Fruit fly (Drosophila melanogaster) whole organism, embryonic: Measurements from ENCODE around the gene CG10445.

Experiments
- Adf1 ChIP-seq: fragments of 200-800 bp; sonication (Bioruptor generic); IDR thresholded peaks from 2 replicates; pipeline ENCODE4 v1.3.6; 2022; ENCODE audit warnings: missing biosample characterization, missing genetic modification characterization
- Atf3 ChIP-seq: fragments of 200-800 bp; sonication (Bioruptor generic); optimal IDR thresholded peaks from 3 replicates; lab custom pipeline; 2016; ENCODE audit warnings: missing biosample characterization, missing genetic modification characterization
- B-H2 ChIP-seq: fragments of 200-800 bp; sonication (Bioruptor generic); optimal IDR thresholded peaks from 2 replicates; lab custom pipeline; 2018; ENCODE audit warnings: missing biosample characterization, mild to moderate bottlenecking, missing genetic modification characterization
- CG11093 ChIP-seq: fragments of 200-800 bp; sonication (Bioruptor generic); IDR thresholded peaks from 3 replicates; pipeline ENCODE4 v1.3.6; 2022; ENCODE audit warnings: missing biosample characterization, missing genetic modification characterization
- CG11723 ChIP-seq: fragments of 200-800 bp; sonication (Bioruptor generic); optimal IDR thresholded peaks from 2 replicates; lab custom pipeline; 2017; ENCODE audit warnings: missing biosample characterization, mild to moderate bottlenecking, missing genetic modification characterization
- CG12155 ChIP-seq: fragments of 200-800 bp; sonication (Bioruptor generic); optimal IDR thresholded peaks from 3 replicates; lab custom pipeline; 2016; ENCODE audit warnings: missing biosample characterization, missing genetic modification characterization
- CG12219 ChIP-seq: fragments of 200-800 bp; sonication (Bioruptor generic); optimal IDR thresholded peaks from 3 replicates; lab custom pipeline; 2018; ENCODE audit warnings: missing biosample characterization, mild to moderate bottlenecking, missing genetic modification characterization
- CG12769 ChIP-seq: fragments of 200-800 bp; sonication (Bioruptor generic); optimal IDR thresholded peaks from 2 replicates; lab custom pipeline; 2019; ENCODE audit warnings: missing biosample characterization, mild to moderate bottlenecking, missing genetic modification characterization, moderate library complexity
- CG12942 ChIP-seq: fragments of 200-800 bp; sonication (Bioruptor generic); optimal IDR thresholded peaks from 3 replicates; lab custom pipeline; 2016; ENCODE audit warnings: missing biosample characterization, missing genetic modification characterization
- CG13894 ChIP-seq: fragments of 200-800 bp; sonication (Bioruptor generic); optimal IDR thresholded peaks from 3 replicates; lab custom pipeline; 2018; ENCODE audit warnings: missing biosample characterization, mild to moderate bottlenecking, missing genetic modification characterization, moderate library complexity
- CG14860 ChIP-seq: fragments of 200-800 bp; sonication (Bioruptor generic); IDR thresholded peaks from 3 replicates; pipeline ENCODE4 v1.3.6; 2022; ENCODE audit warnings: missing biosample characterization, missing genetic modification characterization; ENCODE audit not compliant: partially characterized antibody
- CG15011 ChIP-seq: fragments of 200-800 bp; sonication (Bioruptor generic); optimal IDR thresholded peaks from 3 replicates; lab custom pipeline; 2018; ENCODE audit warnings: missing biosample characterization, mild to moderate bottlenecking, missing genetic modification characterization
- CG15073 ChIP-seq: fragments of 200-800 bp; sonication (Bioruptor generic); optimal IDR thresholded peaks from 2 replicates; lab custom pipeline; 2016; ENCODE audit warnings: missing biosample characterization, missing genetic modification characterization
- CG15601 ChIP-seq: fragments of 200-800 bp; sonication (Bioruptor generic); optimal IDR thresholded peaks from 3 replicates; lab custom pipeline; 2019; ENCODE audit warnings: missing biosample characterization, mild to moderate bottlenecking, missing genetic modification characterization, moderate library complexity
- CG16815 ChIP-seq: fragments of 200-800 bp; sonication (Bioruptor generic); optimal IDR thresholded peaks from 3 replicates; lab custom pipeline; 2017; ENCODE audit warnings: missing biosample characterization, mild to moderate bottlenecking, missing genetic modification characterization
- CG1832 ChIP-seq: fragments of 200-800 bp; sonication (Bioruptor generic); optimal IDR thresholded peaks from 2 replicates; lab custom pipeline; 2017; ENCODE audit warnings: missing biosample characterization, mild to moderate bottlenecking, missing genetic modification characterization, inconsistent platforms
- CG34376 ChIP-seq: fragments of 200-800 bp; sonication (Bioruptor generic); optimal IDR thresholded peaks from 2 replicates; lab custom pipeline; 2018; ENCODE audit warnings: missing biosample characterization, mild to moderate bottlenecking, missing genetic modification characterization
- CG4282 ChIP-seq: fragments of 200-800 bp; sonication (Bioruptor generic); optimal IDR thresholded peaks from 2 replicates; lab custom pipeline; 2016; ENCODE audit warnings: missing biosample characterization, missing genetic modification characterization
- CG6765 ChIP-seq: fragments of 200-800 bp; sonication (Bioruptor generic); optimal IDR thresholded peaks from 3 replicates; lab custom pipeline; 2017; ENCODE audit warnings: missing biosample characterization, mild to moderate bottlenecking, missing genetic modification characterization
- CG6813 ChIP-seq: fragments of 200-800 bp; sonication (Bioruptor generic); optimal IDR thresholded peaks from 2 replicates; lab custom pipeline; 2017; ENCODE audit warnings: missing biosample characterization, missing genetic modification characterization, mild to moderate bottlenecking, moderate library complexity, missing genetic modification reagents
- CG6854 ChIP-seq: fragments of 200-800 bp; sonication (Bioruptor generic); optimal IDR thresholded peaks from 3 replicates; lab custom pipeline; 2017; ENCODE audit warnings: missing biosample characterization, mild to moderate bottlenecking, missing genetic modification characterization
- CG7556 ChIP-seq: fragments of 200-800 bp; sonication (Bioruptor generic); optimal IDR thresholded peaks from 2 replicates; lab custom pipeline; 2017; ENCODE audit warnings: missing biosample characterization, mild to moderate bottlenecking, missing genetic modification characterization
- CrebB ChIP-seq: fragments of 200-800 bp; sonication (Bioruptor generic); optimal IDR thresholded peaks from 3 replicates; lab custom pipeline; 2018; ENCODE audit warnings: missing biosample characterization, mild to moderate bottlenecking, missing genetic modification characterization
- D19B ChIP-seq: fragments of 200-800 bp; sonication (Bioruptor generic); optimal IDR thresholded peaks from 2 replicates; lab custom pipeline; 2017; ENCODE audit warnings: missing biosample characterization, mild to moderate bottlenecking, missing genetic modification characterization
- Dfd ChIP-seq, 2 experiments: fragments of >200 bp; optimal IDR thresholded peaks; 2 replicates each; lab custom pipeline; 2017; ENCODE audit warnings: missing biosample characterization in 2 of 2, missing genetic modification characterization in 2 of 2
- Dll ChIP-seq: fragments of 200-800 bp; sonication (Bioruptor generic); IDR thresholded peaks from 4 replicates; pipeline ENCODE4 v1.3.6; 2022; ENCODE audit warnings: missing biosample characterization, missing genetic modification characterization; ENCODE audit not compliant: partially characterized antibody
- Dref ChIP-seq: fragments of 200-800 bp; sonication (Bioruptor generic); IDR thresholded peaks from 2 replicates; pipeline ENCODE4 v1.3.6; 2022; ENCODE audit warnings: missing biosample characterization, missing genetic modification characterization
- Fer3 ChIP-seq: fragments of 200-800 bp; sonication (Bioruptor generic); optimal IDR thresholded peaks from 2 replicates; lab custom pipeline; 2018; ENCODE audit warnings: missing biosample characterization, mild to moderate bottlenecking, missing genetic modification characterization, moderate library complexity
- H2.0 ChIP-seq: fragments of 200-800 bp; sonication (Bioruptor generic); IDR thresholded peaks from 2 replicates; pipeline ENCODE4 v1.3.6; 2022; ENCODE audit warnings: missing biosample characterization, missing genetic modification characterization
- HLH4C ChIP-seq: fragments of 200-800 bp; sonication (Bioruptor generic); IDR thresholded peaks from 3 replicates; pipeline ENCODE4 v1.3.6; 2022; ENCODE audit warnings: missing biosample characterization, missing genetic modification characterization; ENCODE audit not compliant: partially characterized antibody
- Mad ChIP-seq: fragments of 200-800 bp; sonication (Bioruptor generic); optimal IDR thresholded peaks from 2 replicates; lab custom pipeline; 2016; ENCODE audit warnings: missing biosample characterization, missing genetic modification characterization
- Med ChIP-seq: fragments of 200-800 bp; sonication (Bioruptor generic); peaks from one replicate; lab custom pipeline; 2016; ENCODE audit warnings: missing biosample characterization, missing genetic modification characterization, mild to moderate bottlenecking, inconsistent platforms, moderate library complexity
- NK7.1 ChIP-seq: fragments of 200-800 bp; sonication (Bioruptor generic); optimal IDR thresholded peaks from 3 replicates; lab custom pipeline; 2016; ENCODE audit warnings: missing biosample characterization, missing genetic modification characterization
- Nf-YC ChIP-seq: fragments of 200-800 bp; optimal IDR thresholded peaks from 3 replicates; lab custom pipeline; 2019; ENCODE audit warnings: missing biosample characterization, mild to moderate bottlenecking, missing genetic modification characterization, moderate library complexity
- Side ChIP-seq: fragments of 200-800 bp; sonication (Bioruptor generic); optimal IDR thresholded peaks from 2 replicates; lab custom pipeline; 2016; ENCODE audit warnings: missing biosample characterization, missing genetic modification characterization
- Stat92E ChIP-seq, 3 experiments: fragments of >200 bp in 2 of 3; fragments of 200-800 bp in 1 of 3; sonication (Bioruptor generic) in 1 of 3; optimal IDR thresholded peaks; 2 replicates each; lab custom pipeline; 2017 to 2019; ENCODE audit warnings: missing biosample characterization in 3 of 3, missing genetic modification characterization in 3 of 3, mild to moderate bottlenecking in 1 of 3, moderate library complexity in 1 of 3
- TFAM ChIP-seq: fragments of 200-800 bp; sonication (Bioruptor generic); optimal IDR thresholded peaks from 2 replicates; lab custom pipeline; 2017; ENCODE audit warnings: missing biosample characterization, missing genetic modification characterization, inconsistent platforms
- aop ChIP-seq: fragments of 200-800 bp; sonication (Bioruptor generic); IDR thresholded peaks from 2 replicates; pipeline ENCODE4 v1.3.6; 2022; ENCODE audit warnings: missing biosample characterization, missing genetic modification characterization
- ara ChIP-seq: fragments of 200-800 bp; sonication (Bioruptor generic); IDR thresholded peaks from 2 replicates; pipeline ENCODE4 v1.3.6; 2022; ENCODE audit warnings: missing biosample characterization, missing genetic modification characterization
- br ChIP-seq: fragments of >200 bp; optimal IDR thresholded peaks from 2 replicates; lab custom pipeline; 2017
- chinmo ChIP-seq: fragments of 200-800 bp; sonication (Bioruptor generic); IDR thresholded peaks from 4 replicates; pipeline ENCODE4 v1.3.6; 2022; ENCODE audit warnings: missing biosample characterization, missing genetic modification characterization; ENCODE audit not compliant: partially characterized antibody
- dan ChIP-seq: fragments of 200-800 bp; sonication (Bioruptor generic); IDR thresholded peaks from 2 replicates; pipeline ENCODE4 v1.3.6; 2022; ENCODE audit warnings: missing biosample characterization, missing genetic modification characterization
- dm ChIP-seq: fragments of 200-800 bp; sonication (Bioruptor generic); optimal IDR thresholded peaks from 3 replicates; lab custom pipeline; 2016; ENCODE audit warnings: missing biosample characterization, missing genetic modification characterization
- fd102C ChIP-seq: fragments of 200-800 bp; sonication (Bioruptor generic); optimal IDR thresholded peaks from 2 replicates; lab custom pipeline; 2018; ENCODE audit warnings: missing biosample characterization, mild to moderate bottlenecking, missing genetic modification characterization, moderate library complexity
- gcm ChIP-seq: fragments of 200-800 bp; sonication (Bioruptor generic); optimal IDR thresholded peaks from 2 replicates; lab custom pipeline; 2019; ENCODE audit warnings: missing biosample characterization, mild to moderate bottlenecking, missing genetic modification characterization, moderate library complexity
- grau ChIP-seq: fragments of 200-800 bp; optimal IDR thresholded peaks from 3 replicates; lab custom pipeline; 2019; ENCODE audit warnings: missing biosample characterization, mild to moderate bottlenecking, missing genetic modification characterization, moderate library complexity
- her ChIP-seq: fragments of 200-800 bp; sonication (Bioruptor generic); optimal IDR thresholded peaks from 2 replicates; lab custom pipeline; 2016; ENCODE audit warnings: missing biosample characterization, missing genetic modification characterization
- lola ChIP-seq, 3 experiments: fragments of >200 bp in 2 of 3; fragments of 200-800 bp in 1 of 3; sonication (Bioruptor generic) in 1 of 3; optimal IDR thresholded peaks; 2 replicates each; lab custom pipeline; 2017 to 2019; ENCODE audit warnings: missing biosample characterization in 3 of 3, missing genetic modification characterization in 3 of 3, mild to moderate bottlenecking in 1 of 3, moderate library complexity in 1 of 3
- oc ChIP-seq: fragments of 200-800 bp; sonication (Bioruptor generic); optimal IDR thresholded peaks from 2 replicates; lab custom pipeline; 2018; ENCODE audit warnings: missing biosample characterization, mild to moderate bottlenecking, missing genetic modification characterization, moderate library complexity
- salm ChIP-seq: fragments of 200-800 bp; sonication (Bioruptor generic); optimal IDR thresholded peaks from 2 replicates; lab custom pipeline; 2018; ENCODE audit warnings: missing biosample characterization, mild to moderate bottlenecking, missing genetic modification characterization
- shn ChIP-seq: fragments of 200-800 bp; sonication (Bioruptor generic); optimal IDR thresholded peaks from 3 replicates; lab custom pipeline; 2016; ENCODE audit warnings: missing biosample characterization, missing genetic modification characterization

CG10445 gene

DNA sequence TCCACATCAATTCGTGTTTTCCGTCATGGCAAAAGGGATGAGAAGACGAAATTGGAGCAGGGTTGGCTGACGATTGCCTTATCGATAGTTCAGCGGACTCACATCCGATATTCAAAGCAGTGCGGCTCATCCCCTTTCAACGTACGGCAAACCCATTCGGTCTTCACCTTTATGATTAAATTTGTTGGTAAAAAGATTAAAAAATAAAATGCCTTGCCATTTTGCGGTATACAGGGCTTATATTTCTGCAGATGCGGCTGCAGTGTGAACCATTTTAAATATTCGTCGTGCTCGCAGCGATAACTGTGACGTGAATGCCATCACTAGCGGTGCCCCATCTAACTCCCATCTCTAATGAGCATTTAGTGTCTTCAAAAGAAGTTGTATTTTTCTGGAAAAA, 12.8 kb downstream of the CG10445 start, which contains the start of the genes Taf7 and EMC1 (continued):
- TF ChIP-seq Dll (GFP tag; lab: Robert Waterston, UW) (peak; percentile 96), CG12769 (tag; lab: Kevin White, UChicago) (no peak), dm (peak; percentile 61), CG16815 (GFP tag; lab: Kevin White, UChicago) (peak; percentile 12), CG14860 (GFP tag; lab: Robert Waterston, UW) (peak; percentile 96), CG12219 (GFP tag; lab: Kevin White, UChicago) (no peak), Fer3 (tag; lab: Kevin White, UChicago) (no peak), Stat92E (GFP tag; optimal IDR thresholded peaks at IDR 0.05; lab: Kevin White, UChicago) (peak in 1 of 3 experiments; percentile 29), CG15601 (tag; lab: Kevin White, UChicago) (no peak), CG12942 (peak; percentile 30), br (lab: Kevin White, UChicago) (no peak), aop (GFP tag; lab: Robert Waterston, UW) (no peak), CG6854 (no peak), HLH4C (GFP tag; lab: Robert Waterston, UW) (peak; percentile 92), CG4282 (GFP tag; lab: Kevin White, UChicago) (no peak), dan (no peak), CG11093 (GFP tag; lab: Robert Waterston, UW) (no peak), H2.0 (no peak), B-H2 (GFP tag; lab: Kevin White, UChicago) (no peak), Med (GFP tag; lab: Kevin White, UChicago) (peak; percentile 83), NK7.1 (GFP tag; lab: Kevin White, UChicago) (no peak), chinmo (peak; percentile 90; the same call in 3 of the 4 replicates), CG11723 (GFP tag; lab: Kevin White, UChicago) (no peak), Nf-YC (no peak), CG12155 (GFP tag; lab: Kevin White, UChicago) (peak; percentile 16), CG7556 (GFP tag; lab: Kevin White, UChicago) (no peak), CG1832 (GFP tag; lab: Kevin White, UChicago) (no peak), ara (GFP tag; lab: Robert Waterston, UW) (no peak), CrebB (no peak), CG15073 (GFP tag; lab: Kevin White, UChicago) (no peak), CG34376 (GFP tag; lab: Kevin White, UChicago) (no peak), CG15011 (no peak), Dfd (GFP tag; optimal IDR thresholded peaks at IDR 0.05; lab: Kevin White, UChicago) (peak in 1 of 2 experiments; percentile 13), salm (tag; lab: Kevin White, UChicago) (no peak), oc (tag; lab: Kevin White, UChicago) (no peak), Atf3 (GFP tag; lab: Kevin White, UChicago) (peak; percentile 29), gcm (GFP tag; lab: Kevin White, UChicago) (no peak), Adf1 (no peak), shn (GFP tag; lab: Kevin White, UChicago) (peak; percentile 69), CG6765 (GFP tag; lab: Kevin White, UChicago) (no peak), grau (tag; lab: Kevin White, UChicago) (no peak), Dref (GFP tag; lab: Robert Waterston, UW) (peak; percentile 64), her (GFP tag; lab: Kevin White, UChicago) (no peak), Mad (GFP tag; lab: Kevin White, UChicago) (peak; percentile 57), CG6813 (GFP tag; lab: Kevin White, UChicago) (no peak), D19B (GFP tag; lab: Kevin White, UChicago) (no peak), lola (GFP tag; optimal IDR thresholded peaks at IDR 0.05; lab: Kevin White, UChicago) (peak in 1 of 3 experiments; percentile 65), CG13894 (no peak), Side (peak; percentile 47), TFAM (GFP tag; lab: Kevin White, UChicago) (no peak), fd102C (no peak)
